Fruit fly (Drosophila melanogaster) whole organism, embryonic: Measurements from ENCODE around the gene peng.

Experiments
- Abd-B ChIP-seq: fragments of 200-800 bp; sonication (Bioruptor generic); optimal IDR thresholded peaks from 2 replicates; lab custom pipeline; 2018; ENCODE audit warnings: missing biosample characterization, mild to moderate bottlenecking, missing genetic modification characterization, moderate library complexity
- Bteb2 ChIP-seq: fragments of 200-800 bp; sonication (Bioruptor generic); optimal IDR thresholded peaks from 2 replicates; lab custom pipeline; 2016; ENCODE audit warnings: missing biosample characterization, missing genetic modification characterization
- CG10274 ChIP-seq: fragments of 200-800 bp; sonication (Bioruptor generic); optimal IDR thresholded peaks from 3 replicates; lab custom pipeline; 2017; ENCODE audit warnings: missing biosample characterization, mild to moderate bottlenecking, missing genetic modification characterization
- CG10959 ChIP-seq: fragments of 200-800 bp; sonication (Bioruptor generic); IDR thresholded peaks from 2 replicates; pipeline ENCODE4 v1.3.6; 2022; ENCODE audit warnings: missing biosample characterization, missing genetic modification characterization
- CG11398 ChIP-seq: fragments of 200-800 bp; sonication (Bioruptor generic); optimal IDR thresholded peaks from 2 replicates; lab custom pipeline; 2016; ENCODE audit warnings: missing biosample characterization, missing genetic modification characterization
- CG12942 ChIP-seq: fragments of 200-800 bp; sonication (Bioruptor generic); optimal IDR thresholded peaks from 3 replicates; lab custom pipeline; 2016; ENCODE audit warnings: missing biosample characterization, missing genetic modification characterization
- CG13424 ChIP-seq: fragments of 200-800 bp; sonication (Bioruptor generic); optimal IDR thresholded peaks from 2 replicates; lab custom pipeline; 2019; ENCODE audit warnings: missing biosample characterization, mild to moderate bottlenecking, missing genetic modification characterization, moderate library complexity
- CG1529 ChIP-seq: fragments of 200-800 bp; sonication (Bioruptor generic); optimal IDR thresholded peaks from 3 replicates; lab custom pipeline; 2018; ENCODE audit warnings: missing biosample characterization, missing genetic modification characterization
- CG17912 ChIP-seq: fragments of 200-800 bp; sonication (Bioruptor generic); optimal IDR thresholded peaks from 2 replicates; lab custom pipeline; 2018; ENCODE audit warnings: missing biosample characterization, mild to moderate bottlenecking, missing genetic modification characterization
- CG2875 ChIP-seq: fragments of 200-800 bp; sonication (Bioruptor generic); optimal IDR thresholded peaks from 2 replicates; lab custom pipeline; 2017; ENCODE audit warnings: missing biosample characterization, mild to moderate bottlenecking, missing genetic modification characterization, missing genetic modification reagents
- CG31365 ChIP-seq: fragments of 200-800 bp; sonication (Bioruptor generic); optimal IDR thresholded peaks from 2 replicates; lab custom pipeline; 2018; ENCODE audit warnings: missing biosample characterization, mild to moderate bottlenecking, missing genetic modification characterization
- CG32532 ChIP-seq: fragments of 200-800 bp; sonication (Bioruptor generic); IDR thresholded peaks from 2 replicates; pipeline ENCODE4 v1.3.6; 2022; ENCODE audit warnings: missing biosample characterization, missing genetic modification characterization
- CG43689 ChIP-seq: fragments of 200-800 bp; sonication (Bioruptor generic); IDR thresholded peaks from 2 replicates; pipeline ENCODE4 v1.3.6; 2022; ENCODE audit warnings: missing biosample characterization, missing genetic modification characterization
- CG5953 ChIP-seq: fragments of 200-800 bp; sonication (Bioruptor generic); IDR thresholded peaks from 2 replicates; pipeline ENCODE4 v1.3.6; 2022; ENCODE audit warnings: missing biosample characterization, missing genetic modification characterization
- CG7271 ChIP-seq: fragments of 200-800 bp; sonication (Bioruptor generic); optimal IDR thresholded peaks from 2 replicates; lab custom pipeline; 2018; ENCODE audit warnings: missing biosample characterization, mild to moderate bottlenecking, missing genetic modification characterization, moderate library complexity
- CG7556 ChIP-seq: fragments of 200-800 bp; sonication (Bioruptor generic); optimal IDR thresholded peaks from 2 replicates; lab custom pipeline; 2017; ENCODE audit warnings: missing biosample characterization, mild to moderate bottlenecking, missing genetic modification characterization
- CG7839 ChIP-seq: fragments of 200-800 bp; sonication (Bioruptor generic); optimal IDR thresholded peaks from 3 replicates; lab custom pipeline; 2018; ENCODE audit warnings: missing biosample characterization, mild to moderate bottlenecking, missing genetic modification characterization, moderate library complexity
- CG7963 ChIP-seq: fragments of 200-800 bp; sonication (Bioruptor generic); IDR thresholded peaks from 3 replicates; pipeline ENCODE4 v1.3.6; 2022; ENCODE audit warnings: missing biosample characterization, missing genetic modification characterization; ENCODE audit not compliant: partially characterized antibody
- CG9437 ChIP-seq: fragments of 200-800 bp; sonication (Bioruptor generic); optimal IDR thresholded peaks from 2 replicates; lab custom pipeline; 2018; ENCODE audit warnings: missing biosample characterization, mild to moderate bottlenecking, missing genetic modification characterization
- CTCF ChIP-seq: fragments of 200-800 bp; sonication (Bioruptor generic); optimal IDR thresholded peaks from 2 replicates; lab custom pipeline; 2017; ENCODE audit warnings: missing biosample characterization, mild to moderate bottlenecking, missing genetic modification characterization, moderate library complexity
- CkIIα-i1 ChIP-seq: fragments of 200-800 bp; sonication (Bioruptor generic); IDR thresholded peaks from 2 replicates; pipeline ENCODE4 v1.3.6; 2022; ENCODE audit warnings: missing biosample characterization, missing genetic modification characterization
- Deaf1 ChIP-seq: fragments of 200-800 bp; optimal IDR thresholded peaks from 3 replicates; lab custom pipeline; 2019; ENCODE audit warnings: missing biosample characterization, mild to moderate bottlenecking, missing genetic modification characterization, moderate library complexity
- Doc2 ChIP-seq: fragments of 200-800 bp; sonication (Bioruptor generic); IDR thresholded peaks from 2 replicates; pipeline ENCODE4 v1.3.6; 2022; ENCODE audit warnings: missing biosample characterization, missing genetic modification characterization
- E2f1 ChIP-seq: fragments of 200-800 bp; sonication (Bioruptor generic); IDR thresholded peaks from 2 replicates; pipeline ENCODE4 v1.3.6; 2022; ENCODE audit warnings: missing biosample characterization, missing genetic modification characterization
- Ets65A ChIP-seq: fragments of 200-800 bp; sonication (Bioruptor generic); peaks from one replicate; lab custom pipeline; 2016; ENCODE audit warnings: missing biosample characterization, missing genetic modification characterization
- Gug ChIP-seq: fragments of 200-800 bp; sonication (Bioruptor generic); IDR thresholded peaks from 4 replicates; pipeline ENCODE4 v1.3.6; 2022; ENCODE audit warnings: missing biosample characterization, missing genetic modification characterization
- Hey ChIP-seq: fragments of 200-800 bp; sonication (Bioruptor generic); optimal IDR thresholded peaks from 3 replicates; lab custom pipeline; 2018; ENCODE audit warnings: missing biosample characterization, mild to moderate bottlenecking, missing genetic modification characterization
- Rfx ChIP-seq: fragments of 200-800 bp; sonication (Bioruptor generic); IDR thresholded peaks from 2 replicates; pipeline ENCODE4 v1.3.6; 2022; ENCODE audit warnings: missing biosample characterization, missing genetic modification characterization
- Rx ChIP-seq: fragments of 200-800 bp; sonication (Bioruptor generic); IDR thresholded peaks from 2 replicates; pipeline ENCODE4 v1.3.6; 2022; ENCODE audit warnings: missing biosample characterization, missing genetic modification characterization
- Six4 ChIP-seq: fragments of 200-800 bp; sonication (Bioruptor generic); optimal IDR thresholded peaks from 2 replicates; lab custom pipeline; 2016; ENCODE audit warnings: missing biosample characterization, missing genetic modification characterization
- Sry-β ChIP-seq: fragments of 200-800 bp; sonication (Bioruptor generic); optimal IDR thresholded peaks from 2 replicates; lab custom pipeline; 2018; ENCODE audit warnings: missing biosample characterization, mild to moderate bottlenecking, missing genetic modification characterization, moderate library complexity
- aop ChIP-seq: fragments of 200-800 bp; sonication (Bioruptor generic); IDR thresholded peaks from 2 replicates; pipeline ENCODE4 v1.3.6; 2022; ENCODE audit warnings: missing biosample characterization, missing genetic modification characterization
- ase ChIP-seq: fragments of 200-800 bp; sonication (Bioruptor generic); IDR thresholded peaks from 3 replicates; pipeline ENCODE4 v1.3.6; 2022; ENCODE audit warnings: missing biosample characterization, missing genetic modification characterization
- ci ChIP-seq: fragments of 200-800 bp; sonication (Bioruptor generic); IDR thresholded peaks from 3 replicates; pipeline ENCODE4 v1.3.6; 2022; ENCODE audit warnings: missing biosample characterization, missing genetic modification characterization
- cwo ChIP-seq: fragments of 200-800 bp; sonication (Bioruptor generic); optimal IDR thresholded peaks from 3 replicates; lab custom pipeline; 2017; ENCODE audit warnings: missing biosample characterization, missing genetic modification characterization, mild to moderate bottlenecking, moderate library complexity, missing genetic modification reagents
- da ChIP-seq: fragments of 200-800 bp; sonication (Bioruptor generic); optimal IDR thresholded peaks from 2 replicates; lab custom pipeline; 2016; ENCODE audit warnings: missing biosample characterization, missing genetic modification characterization
- disco-r ChIP-seq: fragments of 200-800 bp; sonication (Bioruptor generic); optimal IDR thresholded peaks from 2 replicates; lab custom pipeline; 2016; ENCODE audit warnings: missing biosample characterization, missing genetic modification characterization
- grau ChIP-seq: fragments of 200-800 bp; optimal IDR thresholded peaks from 3 replicates; lab custom pipeline; 2019; ENCODE audit warnings: missing biosample characterization, mild to moderate bottlenecking, missing genetic modification characterization, moderate library complexity
- jing ChIP-seq: fragments of 200-800 bp; sonication (Bioruptor generic); optimal IDR thresholded peaks from 2 replicates; lab custom pipeline; 2018; ENCODE audit warnings: missing biosample characterization, mild to moderate bottlenecking, missing genetic modification characterization
- ken ChIP-seq: fragments of 200-800 bp; sonication (Bioruptor generic); IDR thresholded peaks from 3 replicates; pipeline ENCODE4 v1.3.6; 2022; ENCODE audit warnings: missing biosample characterization, missing genetic modification characterization
- lola ChIP-seq, 3 experiments: fragments of >200 bp in 2 of 3; fragments of 200-800 bp in 1 of 3; sonication (Bioruptor generic) in 1 of 3; optimal IDR thresholded peaks; 2 replicates each; lab custom pipeline; 2017 to 2019; ENCODE audit warnings: missing biosample characterization in 3 of 3, missing genetic modification characterization in 3 of 3, mild to moderate bottlenecking in 1 of 3, moderate library complexity in 1 of 3
- nerfin-2 ChIP-seq: fragments of 200-800 bp; sonication (Bioruptor generic); IDR thresholded peaks from 2 replicates; pipeline ENCODE4 v1.3.6; 2022; ENCODE audit warnings: missing biosample characterization, missing genetic modification characterization; ENCODE audit not compliant: partially characterized antibody
- odd ChIP-seq: fragments of 200-800 bp; sonication (Bioruptor generic); optimal IDR thresholded peaks from 2 replicates; lab custom pipeline; 2017; ENCODE audit warnings: missing biosample characterization, mild to moderate bottlenecking, missing genetic modification characterization
- repo ChIP-seq: fragments of 200-800 bp; sonication (Bioruptor generic); optimal IDR thresholded peaks from 2 replicates; lab custom pipeline; 2016; ENCODE audit warnings: missing biosample characterization, missing genetic modification characterization
- sc ChIP-seq, 3 experiments: fragments of >200 bp in 2 of 3; fragments of 200-800 bp in 1 of 3; sonication (Bioruptor generic) in 1 of 3; optimal IDR thresholded peaks; 2 replicates in 2 of 3; 3 replicates in 1 of 3; lab custom pipeline; 2017; ENCODE audit warnings: mild to moderate bottlenecking in 1 of 3, missing biosample characterization in 1 of 3, missing genetic modification characterization in 1 of 3, missing genetic modification reagents in 1 of 3
- sisA ChIP-seq: fragments of 200-800 bp; sonication (Bioruptor generic); IDR thresholded peaks from 2 replicates; pipeline ENCODE4 v1.3.6; 2022; ENCODE audit warnings: missing biosample characterization, missing genetic modification characterization
- stwl ChIP-seq: fragments of 200-800 bp; sonication (Bioruptor generic); optimal IDR thresholded peaks from 3 replicates; lab custom pipeline; 2018; ENCODE audit warnings: missing biosample characterization, mild to moderate bottlenecking, missing genetic modification characterization, moderate library complexity
- tap ChIP-seq: fragments of 200-800 bp; optimal IDR thresholded peaks from 3 replicates; lab custom pipeline; 2019; ENCODE audit warnings: missing biosample characterization, mild to moderate bottlenecking, missing genetic modification characterization, moderate library complexity
- vvl ChIP-seq: fragments of 200-800 bp; sonication (Bioruptor generic); IDR thresholded peaks from 2 replicates; pipeline ENCODE4 v1.3.6; 2022; ENCODE audit warnings: missing biosample characterization, missing genetic modification characterization
- wdn ChIP-seq: fragments of 200-800 bp; sonication (Bioruptor generic); IDR thresholded peaks from 2 replicates; pipeline ENCODE4 v1.3.6; 2022; ENCODE audit warnings: missing biosample characterization, missing genetic modification characterization
- zfh2 ChIP-seq: fragments of 200-800 bp; sonication (Bioruptor generic); optimal IDR thresholded peaks from 2 replicates; lab custom pipeline; 2016; ENCODE audit warnings: missing biosample characterization, missing genetic modification characterization

Gene peng

DNA sequence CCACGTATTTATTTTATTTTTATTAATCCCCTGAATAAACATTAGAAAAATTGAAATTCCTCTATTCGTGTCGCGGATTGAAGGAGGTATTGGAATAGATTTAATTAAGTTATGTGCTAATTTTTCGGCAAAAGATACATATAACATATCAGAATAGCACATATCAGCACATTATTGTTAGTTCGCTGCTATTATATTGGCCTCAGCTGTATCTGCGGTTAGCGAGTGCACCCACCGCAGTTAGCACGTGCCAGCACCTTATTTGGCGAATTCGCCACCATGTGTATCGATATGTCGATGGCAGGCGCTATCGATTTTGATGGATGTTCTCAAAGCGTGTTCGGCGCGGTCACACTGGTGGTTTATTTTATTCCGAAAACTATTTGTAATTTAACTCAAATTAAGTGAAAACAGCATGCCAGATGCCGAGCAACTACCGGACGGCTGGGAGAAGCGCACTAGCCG, 4.6 kb downstream of the peng start, which contains the start of gene dod (continued):
- TF ChIP-seq Abd-B (GFP tag; lab: Kevin White, UChicago) (no peak), CG7556 (GFP tag; lab: Kevin White, UChicago) (peak; percentile 37), Gug (GFP tag; lab: Robert Waterston, UW) (peak; percentile 37; the same call in 1 of the 4 replicates), repo (no peak), da (GFP tag; lab: Kevin White, UChicago) (no peak), CG13424 (peak; percentile 43), Six4 (GFP tag; lab: Kevin White, UChicago) (no peak), disco-r (GFP tag; lab: Kevin White, UChicago) (no peak), CTCF (GFP tag; lab: Kevin White, UChicago) (peak; percentile 60), CG12942 (peak; percentile 47), CG5953 (GFP tag; lab: Robert Waterston, UW) (no peak), aop (GFP tag; lab: Robert Waterston, UW) (peak; percentile 40; the same call in 1 of the 2 replicates), CG17912 (GFP tag; lab: Kevin White, UChicago) (peak; percentile 10), vvl (peak; percentile 74), CG10274 (GFP tag; lab: Kevin White, UChicago) (no peak), E2f1 (peak; percentile 20; the same call in 1 of the 2 replicates), CG7963 (peak; percentile 34; the same call in 1 of the 3 replicates), cwo (peak; percentile 26), jing (no peak), CkIIα-i1 (GFP tag; lab: Robert Waterston, UW) (no peak), sc (optimal IDR thresholded peaks at IDR 0.05; lab: Kevin White, UChicago) (no peak), sc (GFP tag; optimal IDR thresholded peaks at IDR 0.05; lab: Kevin White, UChicago) (no peak), Hey (tag; lab: Kevin White, UChicago) (no peak), Bteb2 (peak; percentile 15), Sry-β (GFP tag; lab: Kevin White, UChicago) (no peak), CG11398 (GFP tag; lab: Kevin White, UChicago) (no peak), CG9437 (GFP tag; lab: Kevin White, UChicago) (no peak), sisA (GFP tag; lab: Robert Waterston, UW) (peak; percentile 30; the same call in 1 of the 2 replicates), CG7839 (tag; lab: Kevin White, UChicago) (no peak), tap (tag; lab: Kevin White, UChicago) (no peak), stwl (peak; percentile 70), Rfx (peak; percentile 81), CG2875 (GFP tag; lab: Kevin White, UChicago) (peak; percentile 10), CG43689 (no peak), CG1529 (GFP tag; lab: Kevin White, UChicago) (no peak), odd (GFP tag; lab: Kevin White, UChicago) (no peak), nerfin-2 (peak; percentile 70), ci (GFP tag; lab: Robert Waterston, UW) (peak; percentile 78), ase (GFP tag; lab: Robert Waterston, UW) (no peak), ken (peak; percentile 47; the same call in 1 of the 3 replicates), CG7271 (no peak), CG32532 (peak; percentile 69), wdn (no peak), grau (peak; percentile 60), Rx (no peak), Deaf1 (tag; lab: Kevin White, UChicago) (peak; percentile 19), lola (GFP tag; optimal IDR thresholded peaks at IDR 0.05; lab: Kevin White, UChicago) (peak in 1 of 3 experiments; percentile 30), Ets65A (peak; percentile 90), CG10959 (no peak), Doc2 (GFP tag; lab: Robert Waterston, UW) (no peak), CG31365 (no peak), zfh2 (GFP tag; lab: Kevin White, UChicago) (peak; percentile 44)
